Worm (Caenorhabditis elegans) whole organism, L2 larva: ENCODE measurements around the gene M05D6.1.
A peak's percentile ranks its signal among the peaks of the same experiment; 100 is the strongest.

Experiments
- C34F6.9 ChIP-seq: fragments of 150-350 bp; optimal IDR thresholded peaks from 2 replicates; lab custom pipeline; 2014; ENCODE audit warnings: missing biosample characterization, missing genetic modification characterization
- F13H6.1 ChIP-seq: sonication (generic microtip); optimal IDR thresholded peaks from 2 replicates; lab custom pipeline; 2016; ENCODE audit warnings: missing genetic modification characterization, missing compliant biosample characterization
- R02D3.7 ChIP-seq: fragments of 150-350 bp; optimal IDR thresholded peaks from 2 replicates; lab custom pipeline; 2014; ENCODE audit warnings: missing biosample characterization, missing genetic modification characterization
- ZK546.5 ChIP-seq: sonication (generic microtip); optimal IDR thresholded peaks from 2 replicates; lab custom pipeline; 2017; ENCODE audit warnings: missing biosample characterization, missing genetic modification characterization
- alr-1 ChIP-seq: fragments of 150-350 bp; optimal IDR thresholded peaks from 2 replicates; lab custom pipeline; 2014; ENCODE audit warnings: missing biosample characterization, missing genetic modification characterization
- aly-2 ChIP-seq: fragments of 150-350 bp; optimal IDR thresholded peaks from 2 replicates; lab custom pipeline; 2014; ENCODE audit warnings: missing biosample characterization, missing genetic modification characterization
- ama-1 ChIP-seq: fragments of 150-350 bp; optimal IDR thresholded peaks from 2 replicates; lab custom pipeline; 2018; ENCODE audit warnings: inconsistent platforms
- ceh-16 ChIP-seq: fragments of 150-350 bp; optimal IDR thresholded peaks from 2 replicates; lab custom pipeline; 2014; ENCODE audit warnings: missing biosample characterization, missing genetic modification characterization
- ceh-82 ChIP-seq: fragments of 150-350 bp; optimal IDR thresholded peaks from 2 replicates; lab custom pipeline; 2014; ENCODE audit warnings: missing biosample characterization, missing genetic modification characterization
- egl-27 ChIP-seq: sonication (generic microtip); optimal IDR thresholded peaks from 3 replicates; lab custom pipeline; 2017; ENCODE audit warnings: missing biosample characterization, missing genetic modification reagents, missing genetic modification characterization
- elt-1 ChIP-seq: fragments of 150-350 bp; optimal IDR thresholded peaks from 2 replicates; lab custom pipeline; 2014; ENCODE audit warnings: missing biosample characterization, missing genetic modification characterization
- elt-3 ChIP-seq: sonication (generic microtip); optimal IDR thresholded peaks from 2 replicates; lab custom pipeline; 2017; ENCODE audit warnings: missing biosample characterization, missing genetic modification characterization
- fos-1 ChIP-seq: fragments of 150-350 bp; optimal IDR thresholded peaks from 2 replicates; lab custom pipeline; 2014; ENCODE audit warnings: missing biosample characterization, missing genetic modification characterization
- gmeb-1 ChIP-seq: fragments of 150-350 bp; optimal IDR thresholded peaks from 2 replicates; lab custom pipeline; 2014; ENCODE audit warnings: missing biosample characterization, missing genetic modification characterization
- lin-11 ChIP-seq: fragments of 150-350 bp; sonication (generic microtip); optimal IDR thresholded peaks from 2 replicates; lab custom pipeline; 2014; ENCODE audit warnings: missing biosample characterization, missing genetic modification characterization, inconsistent platforms, mixed read lengths
- lin-39 ChIP-seq: fragments of 150-350 bp; optimal IDR thresholded peaks from 2 replicates; lab custom pipeline; 2014; ENCODE audit warnings: missing biosample characterization, missing genetic modification reagents, missing genetic modification characterization
- lsy-2 ChIP-seq, 2 experiments: fragments of 150-350 bp in 1 of 2; sonication (generic microtip) in 1 of 2; optimal IDR thresholded peaks; 2 replicates each; lab custom pipeline; 2014 to 2017; ENCODE audit warnings: missing biosample characterization in 2 of 2, missing genetic modification characterization in 2 of 2
- mab-5 ChIP-seq: fragments of 150-350 bp; optimal IDR thresholded peaks from 2 replicates; lab custom pipeline; 2014; ENCODE audit warnings: missing biosample characterization, missing genetic modification characterization
- mbf-1 ChIP-seq: sonication (generic microtip); optimal IDR thresholded peaks from 2 replicates; lab custom pipeline; 2017; ENCODE audit warnings: missing biosample characterization, missing genetic modification characterization
- nhr-10 ChIP-seq: sonication (generic microtip); optimal IDR thresholded peaks from 2 replicates; lab custom pipeline; 2017; ENCODE audit warnings: missing biosample characterization, missing genetic modification characterization
- nhr-11 ChIP-seq: fragments of 150-350 bp; optimal IDR thresholded peaks from 2 replicates; lab custom pipeline; 2014; ENCODE audit warnings: missing biosample characterization, missing genetic modification characterization
- nhr-12 ChIP-seq: fragments of 150-350 bp; optimal IDR thresholded peaks from 2 replicates; lab custom pipeline; 2014; ENCODE audit warnings: missing biosample characterization, missing genetic modification characterization
- nhr-129 ChIP-seq: fragments of 150-350 bp; optimal IDR thresholded peaks from 2 replicates; lab custom pipeline; 2014; ENCODE audit warnings: missing biosample characterization, missing genetic modification characterization
- nhr-21 ChIP-seq: fragments of 150-350 bp; optimal IDR thresholded peaks from 2 replicates; lab custom pipeline; 2014; ENCODE audit warnings: missing biosample characterization, missing genetic modification characterization
- nhr-23 ChIP-seq: fragments of 150-350 bp; optimal IDR thresholded peaks from 2 replicates; lab custom pipeline; 2014; ENCODE audit warnings: missing biosample characterization, missing genetic modification reagents, missing genetic modification characterization
- nhr-237 ChIP-seq: fragments of 150-350 bp; optimal IDR thresholded peaks from 2 replicates; lab custom pipeline; 2014; ENCODE audit warnings: missing biosample characterization, missing genetic modification characterization
- nhr-25 ChIP-seq: fragments of 150-350 bp; sonication (generic microtip); optimal IDR thresholded peaks from 3 replicates; lab custom pipeline; 2014; ENCODE audit warnings: missing biosample characterization, missing genetic modification characterization
- nhr-6 ChIP-seq: fragments of 150-350 bp; optimal IDR thresholded peaks from 2 replicates; lab custom pipeline; 2014; ENCODE audit warnings: missing biosample characterization, missing genetic modification characterization
- peb-1 ChIP-seq: fragments of 150-350 bp; optimal IDR thresholded peaks from 2 replicates; lab custom pipeline; 2014; ENCODE audit warnings: missing biosample characterization, missing genetic modification characterization
- sem-4 ChIP-seq: fragments of 150-350 bp; optimal IDR thresholded peaks from 2 replicates; lab custom pipeline; 2014; ENCODE audit warnings: missing biosample characterization, missing genetic modification reagents, missing genetic modification characterization
- skn-1 ChIP-seq: sonication (generic microtip); optimal IDR thresholded peaks from 2 replicates; lab custom pipeline; 2017; ENCODE audit warnings: missing biosample characterization, missing genetic modification characterization
- snpc-4 ChIP-seq: fragments of 150-350 bp; optimal IDR thresholded peaks from 2 replicates; lab custom pipeline; 2014; ENCODE audit warnings: missing biosample characterization, missing genetic modification characterization
- unc-39 ChIP-seq: fragments of 150-350 bp; optimal IDR thresholded peaks from 2 replicates; lab custom pipeline; 2014; ENCODE audit warnings: missing biosample characterization, missing genetic modification characterization
- unc-55 ChIP-seq: fragments of 150-350 bp; sonication (generic microtip); optimal IDR thresholded peaks from 3 replicates; lab custom pipeline; 2014; ENCODE audit warnings: missing biosample characterization, missing genetic modification reagents, missing genetic modification characterization
- unc-62 ChIP-seq: fragments of 150-350 bp; optimal IDR thresholded peaks from 2 replicates; lab custom pipeline; 2014; ENCODE audit warnings: missing biosample characterization, missing genetic modification reagents, missing genetic modification characterization
- zag-1 ChIP-seq: fragments of 150-350 bp; optimal IDR thresholded peaks from 2 replicates; lab custom pipeline; 2014; ENCODE audit warnings: missing biosample characterization, missing genetic modification characterization

M05D6.1 gene

ce11 chrII:8466874-8467273 lies 8.3 kb downstream of the M05D6.1 start, which contains the start of gene F22B5.10:
Gene F22B5.10, plus strand, starts transcription at chrII:8467174.
- TF ChIP-seq sem-4 (tag; lab: Kevin White, UChicago), result no peak
- no peak for TF ChIP-seq alr-1 (tag; lab: Kevin White, UChicago)
- TF ChIP-seq F13H6.1, result no peak
- no peak for TF ChIP-seq C34F6.9 (tag; lab: Kevin White, UChicago)
- no peak for TF ChIP-seq peb-1 (tag; lab: Kevin White, UChicago)
- no peak for TF ChIP-seq nhr-11 (tag; lab: Kevin White, UChicago)
- no peak for TF ChIP-seq zag-1 (tag; lab: Kevin White, UChicago)
- TF ChIP-seq ZK546.5 (tag; lab: Kevin White, UChicago), result no peak
- TF ChIP-seq gmeb-1 (tag; lab: Kevin White, UChicago), result no peak
- no peak for TF ChIP-seq unc-62
- no peak for TF ChIP-seq unc-39 (tag; lab: Kevin White, UChicago)
- TF ChIP-seq nhr-12, result no peak
- no peak for TF ChIP-seq unc-55 (GFP tag; lab: Kevin White, UChicago)
- TF ChIP-seq egl-27 (tag; lab: Kevin White, UChicago), result no peak

DNA sequence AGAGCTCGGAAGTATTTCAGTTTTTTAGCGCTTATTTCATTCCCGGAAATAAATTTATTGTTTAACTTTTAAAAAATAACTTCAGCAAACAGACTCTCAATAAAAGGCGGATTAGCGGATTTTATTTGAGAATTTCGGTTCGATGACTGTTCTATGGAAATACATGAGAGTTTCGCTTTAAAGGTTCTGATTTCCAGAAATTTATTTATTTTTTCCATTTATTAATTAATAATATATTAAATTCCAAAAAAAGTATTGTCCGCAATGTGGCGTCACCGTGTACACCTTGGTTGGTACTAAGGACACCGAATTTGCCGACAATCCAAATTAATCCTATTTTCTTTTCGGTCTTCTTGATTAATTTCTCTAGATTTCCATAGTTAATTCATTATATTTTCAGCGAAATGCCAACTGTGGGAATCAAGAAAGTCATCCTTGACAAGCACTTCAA lies 10.7 kb downstream of the M05D6.1 start, which contains the start of gene fars-3:
Gene fars-3 (plus strand): TSS at position 401 of the 451 bp plus-strand sequence.
- TF ChIP-seq ama-1 (lab: Kevin White, UChicago) (peak; percentile 26), mab-5 (tag; lab: Kevin White, UChicago) (no peak), F13H6.1 (no peak), alr-1 (tag; lab: Kevin White, UChicago) (no peak), nhr-23 (no peak), lsy-2 (tag; optimal IDR thresholded peaks at IDR 0.05; lab: Kevin White, UChicago) (peak in 1 of 2 experiments; percentile 49), gmeb-1 (tag; lab: Kevin White, UChicago) (no peak), nhr-21 (no peak), peb-1 (tag; lab: Kevin White, UChicago) (no peak), ceh-82 (tag; lab: Kevin White, UChicago) (no peak), nhr-237 (tag; lab: Kevin White, UChicago) (no peak), nhr-11 (tag; lab: Kevin White, UChicago) (no peak), C34F6.9 (tag; lab: Kevin White, UChicago) (peak; percentile 39), nhr-6 (tag; lab: Kevin White, UChicago) (no peak), nhr-129 (tag; lab: Kevin White, UChicago) (no peak), lin-39 (no peak)

ce11 chrII:8457438-8457837 lies 17.8 kb downstream of the M05D6.1 start, which contains the start of gene zyg-9:
Gene zyg-9, plus strand, starts transcription at chrII:8457818.
- TF ChIP-seq unc-39 (tag; lab: Kevin White, UChicago), result no peak
- TF ChIP-seq elt-3 (tag; lab: Kevin White, UChicago), result no peak
- no peak for TF ChIP-seq fos-1 (tag; lab: Kevin White, UChicago)
- TF ChIP-seq nhr-129 (tag; lab: Kevin White, UChicago), result peak; percentile 26
- TF ChIP-seq lsy-2 (tag; optimal IDR thresholded peaks at IDR 0.05; lab: Kevin White, UChicago), result peak in 1 of 2 experiments; percentile 29
- no peak for TF ChIP-seq ceh-16 (tag; lab: Kevin White, UChicago)
- TF ChIP-seq snpc-4 (tag; lab: Kevin White, UChicago), result no peak
- no peak for TF ChIP-seq mbf-1
- TF ChIP-seq lin-39, result no peak
- no peak for TF ChIP-seq gmeb-1 (tag; lab: Kevin White, UChicago)
- TF ChIP-seq zag-1 (tag; lab: Kevin White, UChicago), result no peak
- no peak for TF ChIP-seq aly-2 (tag; lab: Kevin White, UChicago)
- TF ChIP-seq unc-62, result no peak
- no peak for TF ChIP-seq nhr-10 (tag; lab: Kevin White, UChicago)
- no peak for TF ChIP-seq nhr-6 (tag; lab: Kevin White, UChicago)
- no peak for TF ChIP-seq nhr-237 (tag; lab: Kevin White, UChicago)
- peak; percentile 63 for TF ChIP-seq C34F6.9 (tag; lab: Kevin White, UChicago)
- TF ChIP-seq lin-11, result no peak
- peak; percentile 30 for TF ChIP-seq unc-55 (GFP tag; lab: Kevin White, UChicago)
- TF ChIP-seq nhr-25 (tag; lab: Kevin White, UChicago), result no peak
- no peak for TF ChIP-seq skn-1 (tag; lab: Kevin White, UChicago)
- no peak for TF ChIP-seq R02D3.7 (tag; lab: Kevin White, UChicago)
- no peak for TF ChIP-seq elt-1 (tag; lab: Kevin White, UChicago)
- TF ChIP-seq sem-4 (tag; lab: Kevin White, UChicago), result no peak
- no peak for TF ChIP-seq ceh-82 (tag; lab: Kevin White, UChicago)
